Worm (Caenorhabditis elegans) whole organism, L2 larva: ENCODE measurements around the gene ddn-1.

Experiments
- C34F6.9 ChIP-seq: fragments of 150-350 bp; optimal IDR thresholded peaks from 2 replicates; lab custom pipeline; 2014; ENCODE audit warnings: missing biosample characterization, missing genetic modification characterization
- ZK546.5 ChIP-seq: sonication (generic microtip); optimal IDR thresholded peaks from 2 replicates; lab custom pipeline; 2017; ENCODE audit warnings: missing biosample characterization, missing genetic modification characterization
- alr-1 ChIP-seq: fragments of 150-350 bp; optimal IDR thresholded peaks from 2 replicates; lab custom pipeline; 2014; ENCODE audit warnings: missing biosample characterization, missing genetic modification characterization
- aly-2 ChIP-seq: fragments of 150-350 bp; optimal IDR thresholded peaks from 2 replicates; lab custom pipeline; 2014; ENCODE audit warnings: missing biosample characterization, missing genetic modification characterization
- elt-3 ChIP-seq: sonication (generic microtip); optimal IDR thresholded peaks from 2 replicates; lab custom pipeline; 2017; ENCODE audit warnings: missing biosample characterization, missing genetic modification characterization
- mab-5 ChIP-seq: fragments of 150-350 bp; optimal IDR thresholded peaks from 2 replicates; lab custom pipeline; 2014; ENCODE audit warnings: missing biosample characterization, missing genetic modification characterization
- mdl-1 ChIP-seq, 2 experiments: fragments of 150-350 bp in 1 of 2; sonication (generic microtip) in 1 of 2; optimal IDR thresholded peaks; 2 replicates each; lab custom pipeline; 2017; ENCODE audit warnings: missing biosample characterization in 2 of 2, missing genetic modification characterization in 2 of 2
- nhr-6 ChIP-seq: fragments of 150-350 bp; optimal IDR thresholded peaks from 2 replicates; lab custom pipeline; 2014; ENCODE audit warnings: missing biosample characterization, missing genetic modification characterization
- nhr-77 ChIP-seq: fragments of 150-350 bp; optimal IDR thresholded peaks from 2 replicates; lab custom pipeline; 2014; ENCODE audit warnings: missing biosample characterization, missing genetic modification characterization
- peb-1 ChIP-seq: fragments of 150-350 bp; optimal IDR thresholded peaks from 2 replicates; lab custom pipeline; 2014; ENCODE audit warnings: missing biosample characterization, missing genetic modification characterization
- unc-55 ChIP-seq: fragments of 150-350 bp; sonication (generic microtip); optimal IDR thresholded peaks from 3 replicates; lab custom pipeline; 2014; ENCODE audit warnings: missing biosample characterization, missing genetic modification reagents, missing genetic modification characterization
- ztf-4 ChIP-seq: fragments of 150-350 bp; optimal IDR thresholded peaks from 2 replicates; lab custom pipeline; 2014; ENCODE audit warnings: missing biosample characterization, missing genetic modification characterization

ddn-1 gene

DNA sequence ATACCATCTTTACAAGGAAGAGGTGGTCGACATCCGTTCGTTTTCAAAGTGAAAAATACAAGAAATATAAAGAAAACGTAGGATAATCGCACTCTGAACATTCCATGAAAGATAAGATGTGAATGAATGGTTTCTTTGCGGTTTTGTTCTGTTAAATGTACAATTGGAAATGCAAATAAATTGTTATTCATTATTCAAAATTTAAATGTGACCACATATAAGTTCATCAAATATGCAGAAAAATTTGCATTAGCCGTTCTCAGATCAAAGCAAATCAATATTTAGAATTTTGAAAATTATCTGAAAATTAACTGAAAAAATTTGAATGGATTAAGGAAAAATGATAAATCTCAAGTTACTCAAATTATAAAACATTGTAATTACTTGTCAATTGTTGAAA lies 48.4 kb downstream of the ddn-1 start, which contains the start of gene ZC178.2:
ZC178.2 (minus strand) TSS at position 101 of the 400 bp plus-strand sequence.
- TF ChIP-seq mab-5 (tag; lab: Kevin White, UChicago) (no peak), aly-2 (tag; lab: Kevin White, UChicago) (no peak), C34F6.9 (tag; lab: Kevin White, UChicago) (no peak), nhr-6 (tag; lab: Kevin White, UChicago) (no peak), nhr-77 (tag; lab: Kevin White, UChicago) (no peak), elt-3 (tag; lab: Kevin White, UChicago) (no peak), ZK546.5 (tag; lab: Kevin White, UChicago) (no peak), peb-1 (tag; lab: Kevin White, UChicago) (no peak), unc-55 (GFP tag; lab: Kevin White, UChicago) (no peak), ztf-4 (no peak), alr-1 (tag; lab: Kevin White, UChicago) (no peak), mdl-1 (tag; optimal IDR thresholded peaks at IDR 0.05; lab: Kevin White, UChicago) (no peak)
- TF ChIP-seq, all 48 proteins: peak for 0
